Worm (Caenorhabditis elegans) whole organism, L1 larva: ENCODE results near the gene C45B2.3.
A peak's percentile ranks its signal among the peaks of the same experiment; 100 is the strongest.

ENCODE experiments used
- C04F5.9 ChIP-seq: sonication (generic microtip); optimal IDR thresholded peaks from 2 replicates; lab custom pipeline; 2016; ENCODE audit warnings: missing genetic modification characterization, missing compliant biosample characterization
- C16A3.4 ChIP-seq: fragments of 150-350 bp; optimal IDR thresholded peaks from 2 replicates; lab custom pipeline; 2014; ENCODE audit warnings: missing biosample characterization, missing genetic modification characterization
- C34B4.2 ChIP-seq: sonication (generic microtip); optimal IDR thresholded peaks from 2 replicates; lab custom pipeline; 2017; ENCODE audit warnings: mild to moderate bottlenecking, missing genetic modification characterization, missing compliant biosample characterization
- Y116A8C.19 ChIP-seq: sonication (generic microtip); optimal IDR thresholded peaks from 2 replicates; lab custom pipeline; 2016; ENCODE audit warnings: missing compliant biosample characterization, missing genetic modification characterization, borderline replicate concordance
- alr-1 ChIP-seq: fragments of 200-800 bp; sonication (Bioruptor generic); optimal IDR thresholded peaks from 2 replicates; lab custom pipeline; 2018; ENCODE audit warnings: borderline replicate concordance, mild to moderate bottlenecking, missing genetic modification characterization, missing compliant biosample characterization
- ama-1 ChIP-seq: fragments of 150-350 bp; optimal IDR thresholded peaks from 2 replicates; lab custom pipeline; 2014
- blmp-1 ChIP-seq: fragments of 150-350 bp; optimal IDR thresholded peaks from 2 replicates; lab custom pipeline; 2014; ENCODE audit warnings: missing biosample characterization, missing genetic modification characterization
- ceh-8 ChIP-seq: fragments of 200-800 bp; sonication (Bioruptor generic); optimal IDR thresholded peaks from 2 replicates; lab custom pipeline; 2018; ENCODE audit warnings: mild to moderate bottlenecking, missing genetic modification characterization, moderate library complexity, missing compliant biosample characterization
- ceh-82 ChIP-seq, 3 experiments: fragments of 150-350 bp in 1 of 3; sonication (generic microtip) in 2 of 3; optimal IDR thresholded peaks; 2 replicates each; lab custom pipeline; 2014 to 2017; ENCODE audit warnings: missing biosample characterization in 3 of 3, missing genetic modification characterization in 3 of 3
- ces-1 ChIP-seq: fragments of 150-350 bp; optimal IDR thresholded peaks from 2 replicates; lab custom pipeline; 2014; ENCODE audit warnings: missing biosample characterization, missing genetic modification reagents, missing genetic modification characterization
- dsc-1 ChIP-seq: sonication (generic microtip); optimal IDR thresholded peaks from 2 replicates; lab custom pipeline; 2016; ENCODE audit warnings: mild to moderate bottlenecking, missing genetic modification characterization, missing compliant biosample characterization
- elt-3 ChIP-seq, 6 experiments: fragments of 150-350 bp in 1 of 6; sonication (generic microtip); optimal IDR thresholded peaks; 2 replicates each; lab custom pipeline; 2017 to 2018; ENCODE audit warnings: missing biosample characterization in 6 of 6, missing genetic modification characterization in 6 of 6, inconsistent platforms in 1 of 6
- ets-5 ChIP-seq: fragments of 200-800 bp; sonication (Bioruptor generic); IDR thresholded peaks from 2 replicates; pipeline ENCODE4 v1.3.6; 2022; ENCODE audit warnings: missing genetic modification characterization, missing compliant biosample characterization
- fkh-10 ChIP-seq: sonication (generic microtip); optimal IDR thresholded peaks from 2 replicates; lab custom pipeline; 2017; ENCODE audit warnings: missing biosample characterization, missing genetic modification reagents, missing genetic modification characterization
- fkh-4 ChIP-seq: sonication (generic microtip); optimal IDR thresholded peaks from 2 replicates; lab custom pipeline; 2016; ENCODE audit warnings: missing compliant biosample characterization, missing genetic modification characterization, borderline replicate concordance
- fkh-8 ChIP-seq: sonication (generic microtip); optimal IDR thresholded peaks from 2 replicates; lab custom pipeline; 2016; ENCODE audit warnings: mild to moderate bottlenecking, missing genetic modification characterization, missing compliant biosample characterization
- fos-1 ChIP-seq: fragments of 150-350 bp; optimal IDR thresholded peaks from 2 replicates; lab custom pipeline; 2014; ENCODE audit warnings: missing biosample characterization, missing genetic modification characterization
- grh-1 ChIP-seq: fragments of 200-800 bp; sonication (Bioruptor generic); IDR thresholded peaks from 2 replicates; pipeline ENCODE4 v1.3.6; 2022; ENCODE audit warnings: missing genetic modification reagents, missing genetic modification characterization, missing compliant biosample characterization
- hlh-4 ChIP-seq: sonication (generic microtip); optimal IDR thresholded peaks from 2 replicates; lab custom pipeline; 2016; ENCODE audit warnings: mild to moderate bottlenecking, missing genetic modification characterization, missing compliant biosample characterization
- jun-1 ChIP-seq: fragments of 150-350 bp; optimal IDR thresholded peaks from 2 replicates; lab custom pipeline; 2014; ENCODE audit warnings: missing biosample characterization, missing genetic modification reagents, missing genetic modification characterization
- lin-13 ChIP-seq: fragments of 150-350 bp; optimal IDR thresholded peaks from 2 replicates; lab custom pipeline; 2014; ENCODE audit warnings: missing biosample characterization, missing genetic modification reagents, missing genetic modification characterization
- lin-14 ChIP-seq: fragments of 200-800 bp; sonication (Bioruptor generic); optimal IDR thresholded peaks from 2 replicates; lab custom pipeline; 2018; ENCODE audit warnings: mild to moderate bottlenecking, missing genetic modification characterization, moderate library complexity, missing compliant biosample characterization
- lin-15B ChIP-seq: fragments of 150-350 bp; sonication (generic microtip); optimal IDR thresholded peaks from 3 replicates; lab custom pipeline; 2014; ENCODE audit warnings: missing biosample characterization, missing genetic modification characterization
- lin-35 ChIP-seq, 2 experiments: fragments of 150-350 bp; optimal IDR thresholded peaks; 2 replicates each; lab custom pipeline; 2014; ENCODE audit warnings: missing biosample characterization in 2 of 2, missing genetic modification characterization in 2 of 2, missing genetic modification reagents in 2 of 2
- mab-9 ChIP-seq: fragments of 200-800 bp; sonication (Bioruptor generic); IDR thresholded peaks from 2 replicates; pipeline ENCODE4 v1.3.6; 2022; ENCODE audit warnings: missing genetic modification reagents, missing genetic modification characterization, missing compliant biosample characterization
- mdl-1 ChIP-seq, 2 experiments: fragments of 150-350 bp; optimal IDR thresholded peaks; 2 replicates each; lab custom pipeline; 2014 to 2017; ENCODE audit warnings: missing biosample characterization in 2 of 2, missing genetic modification characterization in 2 of 2, inconsistent platforms in 1 of 2
- mef-2 ChIP-seq: fragments of 150-350 bp; optimal IDR thresholded peaks from 2 replicates; lab custom pipeline; 2014; ENCODE audit warnings: missing biosample characterization, missing genetic modification characterization
- nhr-11 ChIP-seq: fragments of 150-350 bp; optimal IDR thresholded peaks from 2 replicates; lab custom pipeline; 2014; ENCODE audit warnings: missing biosample characterization, missing genetic modification characterization
- nhr-19 ChIP-seq: fragments of 200-800 bp; sonication (Bioruptor generic); conservative IDR thresholded peaks from 2 replicates; pipeline ENCODE4 v1.3.6; 2022; ENCODE audit warnings: missing genetic modification characterization, missing compliant biosample characterization
- nhr-47 ChIP-seq: sonication (generic microtip); optimal IDR thresholded peaks from 2 replicates; lab custom pipeline; 2016; ENCODE audit warnings: mild to moderate bottlenecking, missing genetic modification characterization, moderate library complexity, missing compliant biosample characterization
- nhr-71 ChIP-seq: sonication (generic microtip); optimal IDR thresholded peaks from 2 replicates; lab custom pipeline; 2016; ENCODE audit warnings: mild to moderate bottlenecking, missing genetic modification characterization, moderate library complexity, missing compliant biosample characterization
- nhr-76 ChIP-seq: sonication (generic microtip); optimal IDR thresholded peaks from 2 replicates; lab custom pipeline; 2017; ENCODE audit warnings: missing biosample characterization, missing genetic modification characterization
- nhr-77 ChIP-seq: fragments of 150-350 bp; optimal IDR thresholded peaks from 2 replicates; lab custom pipeline; 2014; ENCODE audit warnings: missing biosample characterization, missing genetic modification characterization
- nhr-84 ChIP-seq: sonication (generic microtip); optimal IDR thresholded peaks from 2 replicates; lab custom pipeline; 2017; ENCODE audit warnings: missing biosample characterization, missing genetic modification characterization
- nhr-85 ChIP-seq: sonication (generic microtip); peaks from one replicate; lab custom pipeline; 2016; ENCODE audit warnings: missing genetic modification characterization, inconsistent platforms, missing compliant biosample characterization
- pag-3 ChIP-seq: sonication (generic microtip); optimal IDR thresholded peaks from 2 replicates; lab custom pipeline; 2017; ENCODE audit warnings: missing genetic modification characterization, mild to moderate bottlenecking, missing compliant biosample characterization, antibody characterized with exemption, borderline replicate concordance; ENCODE audit not compliant: insufficient read depth
- pqm-1 ChIP-seq: sonication (generic microtip); optimal IDR thresholded peaks from 3 replicates; lab custom pipeline; 2017; ENCODE audit warnings: missing biosample characterization, missing genetic modification characterization
- rnt-1 ChIP-seq: sonication (generic microtip); optimal IDR thresholded peaks from 2 replicates; lab custom pipeline; 2016; ENCODE audit warnings: mild to moderate bottlenecking, missing genetic modification characterization, moderate library complexity, missing compliant biosample characterization
- skn-1 ChIP-seq: fragments of 150-350 bp; optimal IDR thresholded peaks from 2 replicates; lab custom pipeline; 2014; ENCODE audit warnings: missing biosample characterization, missing genetic modification characterization
- snpc-4 ChIP-seq: fragments of 150-350 bp; optimal IDR thresholded peaks from 2 replicates; lab custom pipeline; 2014; ENCODE audit warnings: missing biosample characterization, missing genetic modification characterization
- sptf-1 ChIP-seq: fragments of 150-350 bp; optimal IDR thresholded peaks from 2 replicates; lab custom pipeline; 2014; ENCODE audit warnings: missing biosample characterization, missing genetic modification characterization
- tbx-2 ChIP-seq: sonication (generic microtip); optimal IDR thresholded peaks from 2 replicates; lab custom pipeline; 2016; ENCODE audit warnings: missing genetic modification characterization, missing compliant biosample characterization
- unc-62 ChIP-seq: fragments of 150-350 bp; optimal IDR thresholded peaks from 2 replicates; lab custom pipeline; 2014; ENCODE audit warnings: missing biosample characterization, missing genetic modification reagents, missing genetic modification characterization
- xbp-1 ChIP-seq: sonication (generic microtip); optimal IDR thresholded peaks from 2 replicates; lab custom pipeline; 2016; ENCODE audit warnings: missing genetic modification characterization, missing compliant biosample characterization
- zag-1 ChIP-seq: fragments of 150-350 bp; optimal IDR thresholded peaks from 2 replicates; lab custom pipeline; 2014; ENCODE audit warnings: missing biosample characterization, missing genetic modification characterization
- zip-4 ChIP-seq: fragments of 200-800 bp; sonication (Bioruptor generic); optimal IDR thresholded peaks from 2 replicates; lab custom pipeline; 2018; ENCODE audit warnings: mild to moderate bottlenecking, missing genetic modification characterization, moderate library complexity, missing compliant biosample characterization
- ztf-11 ChIP-seq, 2 experiments: sonication (generic microtip); optimal IDR thresholded peaks; 2 replicates each; lab custom pipeline; 2016 to 2017; ENCODE audit warnings: missing genetic modification characterization in 2 of 2, missing biosample characterization in 1 of 2, missing compliant biosample characterization in 1 of 2
- ztf-4 ChIP-seq: fragments of 150-350 bp; optimal IDR thresholded peaks from 2 replicates; lab custom pipeline; 2014; ENCODE audit warnings: missing biosample characterization, missing genetic modification characterization

The C45B2.3 gene

DNA sequence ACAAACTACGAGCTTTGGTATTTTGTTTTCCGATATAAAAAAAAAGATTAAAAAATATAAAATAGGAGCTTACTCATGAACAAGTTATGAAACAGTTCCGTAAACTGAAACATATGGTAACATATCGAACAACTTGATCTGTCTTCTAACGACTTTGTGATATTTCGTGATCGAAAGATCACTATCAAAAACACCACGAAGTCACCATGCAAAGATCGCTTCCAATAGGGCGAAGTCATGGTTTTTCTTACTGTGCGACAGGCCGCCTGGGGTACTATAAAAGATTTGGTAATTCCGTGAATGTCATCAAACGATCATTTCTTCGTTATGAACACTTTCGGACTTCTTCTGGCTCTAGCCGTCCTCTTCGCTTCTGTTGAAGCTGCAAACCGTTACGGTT, at the start of gene C45B2.3:
Gene C45B2.3, plus strand, starts transcription at position 301 of the 400 bp plus-strand sequence.
- TF ChIP-seq nhr-71 (tag; lab: Kevin White, UChicago) (no peak), ceh-8 (GFP tag; lab: Kevin White, UChicago) (no peak), Y116A8C.19 (tag; lab: Kevin White, UChicago) (no peak), lin-35 (GFP tag; optimal IDR thresholded peaks at IDR 0.05; lab: Kevin White, UChicago) (no peak), pag-3 (tag; lab: Kevin White, UChicago) (no peak), sptf-1 (tag; lab: Kevin White, UChicago) (no peak), fos-1 (no peak), zag-1 (tag; lab: Kevin White, UChicago) (no peak)

DNA sequence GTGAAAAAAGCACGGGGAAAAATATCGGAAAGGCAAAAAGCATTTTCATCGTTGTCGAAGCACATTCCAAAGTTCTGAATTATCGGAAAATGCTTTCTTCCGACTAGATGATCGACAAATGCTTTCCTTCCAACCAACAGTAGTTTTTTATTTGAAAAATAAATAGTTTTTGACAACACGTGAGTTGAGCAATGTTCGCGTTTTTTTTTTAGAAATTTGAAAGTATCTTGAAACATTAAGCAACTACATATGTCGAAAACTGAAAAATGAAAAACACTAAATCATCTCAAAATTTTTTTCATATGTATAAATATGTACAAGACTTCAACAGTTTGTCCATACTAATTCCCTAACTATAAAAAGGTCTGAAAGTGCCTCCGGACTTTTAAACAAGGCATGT, 43.2 kb upstream of the C45B2.3 start, which contains the start of gene hsp-25:
Gene hsp-25, minus strand, starts transcription at position 101 of the 400 bp plus-strand sequence.
- TF ChIP-seq nhr-77 (tag; lab: Kevin White, UChicago): no peak
- no peak for TF ChIP-seq unc-62 (GFP tag; lab: Kevin White, UChicago)
- TF ChIP-seq C16A3.4 (tag; lab: Kevin White, UChicago): no peak
- no peak for TF ChIP-seq alr-1 (tag; lab: Kevin White, UChicago)
- no peak for TF ChIP-seq ztf-4 (tag; lab: Kevin White, UChicago)
- TF ChIP-seq C04F5.9: no peak
- no peak for TF ChIP-seq fkh-10 (GFP tag; lab: Kevin White, UChicago)
- TF ChIP-seq tbx-2: no peak
- no peak for TF ChIP-seq fkh-4 (tag; lab: Kevin White, UChicago)
- TF ChIP-seq ama-1 (lab: Kevin White, UChicago): no peak
- TF ChIP-seq blmp-1 (tag; lab: Kevin White, UChicago): no peak
- TF ChIP-seq fkh-8 (tag; lab: Kevin White, UChicago): no peak
- TF ChIP-seq zip-4 (GFP tag; lab: Kevin White, UChicago): no peak
- no peak for TF ChIP-seq nhr-76
- no peak for TF ChIP-seq sptf-1 (tag; lab: Kevin White, UChicago)
- TF ChIP-seq ceh-8 (GFP tag; lab: Kevin White, UChicago): no peak
- TF ChIP-seq mab-9 (GFP tag; lab: Robert Waterston, UW): no peak
- no peak for TF ChIP-seq skn-1 (tag; lab: Kevin White, UChicago)
- no peak for TF ChIP-seq mef-2 (tag; lab: Kevin White, UChicago)
- no peak for TF ChIP-seq rnt-1

DNA sequence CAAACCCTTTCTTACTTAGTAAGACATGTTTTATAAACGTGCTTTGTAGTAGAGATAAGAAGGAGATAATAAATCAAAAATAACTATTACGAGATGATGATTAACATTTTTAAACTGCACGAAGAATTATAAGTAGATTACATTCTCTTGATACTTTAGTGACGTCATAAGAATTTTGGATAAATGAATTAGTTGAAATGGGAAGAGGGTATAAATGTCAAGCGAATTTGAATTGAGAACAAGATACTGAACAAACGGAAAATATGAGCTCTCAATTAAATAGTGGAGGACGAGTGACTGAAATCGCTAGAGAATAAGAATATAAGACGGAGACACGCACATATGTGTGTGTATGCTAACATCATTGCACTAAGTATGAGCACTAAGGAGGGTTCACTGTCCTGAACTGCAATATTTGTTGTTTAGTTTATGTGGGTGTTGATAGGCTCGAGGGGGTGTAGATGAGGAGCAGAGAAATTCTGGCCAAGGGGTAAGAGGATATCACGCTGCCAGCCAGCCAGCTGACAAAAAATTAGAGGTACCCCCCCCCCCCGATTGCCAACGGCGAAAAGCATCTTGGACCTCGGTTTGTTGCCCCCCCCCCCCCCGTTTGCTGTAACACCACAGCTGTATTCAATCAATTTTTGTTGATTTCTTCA, 42.2 kb upstream of the C45B2.3 start:
- TF ChIP-seq lin-15B (tag; lab: Kevin White, UChicago): no peak
- TF ChIP-seq nhr-71 (tag; lab: Kevin White, UChicago): peak; percentile 36
- TF ChIP-seq snpc-4: no peak
- no peak for TF ChIP-seq ztf-11 (tag; optimal IDR thresholded peaks at IDR 0.05; lab: Kevin White, UChicago)
- peak; percentile 9 for TF ChIP-seq zag-1 (tag; lab: Kevin White, UChicago)
- TF ChIP-seq nhr-47 (tag; lab: Kevin White, UChicago): peak; percentile 10
- no peak for TF ChIP-seq pqm-1 (tag; lab: Kevin White, UChicago)
- no peak for TF ChIP-seq mdl-1 (tag; optimal IDR thresholded peaks at IDR 0.05; lab: Kevin White, UChicago)
- no peak for TF ChIP-seq grh-1
- TF ChIP-seq nhr-11 (tag; lab: Kevin White, UChicago): no peak
- TF ChIP-seq rnt-1: peak; percentile 35
- TF ChIP-seq nhr-84 (tag; lab: Kevin White, UChicago): no peak
- no peak for TF ChIP-seq jun-1 (tag; lab: Kevin White, UChicago)
- no peak for TF ChIP-seq lin-13
- no peak for TF ChIP-seq ets-5 (GFP tag; lab: Robert Waterston, UW)
- peak; percentile 68 for TF ChIP-seq lin-14
- TF ChIP-seq xbp-1 (tag; lab: Kevin White, UChicago): no peak
- no peak for TF ChIP-seq ceh-8 (GFP tag; lab: Kevin White, UChicago)
- TF ChIP-seq ces-1 (GFP tag; lab: Kevin White, UChicago): no peak
- TF ChIP-seq C34B4.2 (tag; lab: Kevin White, UChicago): no peak
- TF ChIP-seq nhr-85 (tag; lab: Kevin White, UChicago): peak; percentile 51
- peak in 2 of 6 experiments; percentile 16 to 51 for TF ChIP-seq elt-3 (tag; optimal IDR thresholded peaks at IDR 0.05; lab: Kevin White, UChicago)
- peak; percentile 55 for TF ChIP-seq dsc-1 (tag; lab: Kevin White, UChicago)
- no peak for TF ChIP-seq skn-1 (tag; lab: Kevin White, UChicago)
- TF ChIP-seq ceh-82 (tag; optimal IDR thresholded peaks at IDR 0.05; lab: Kevin White, UChicago): no peak
- peak; percentile 11 for TF ChIP-seq fkh-4 (tag; lab: Kevin White, UChicago)
- no peak for TF ChIP-seq hlh-4 (tag; lab: Kevin White, UChicago)
- TF ChIP-seq nhr-19 (GFP tag; lab: Robert Waterston, UW): no peak; the same call in 1 of the 2 replicates
